Worm (Caenorhabditis elegans) whole organism, L4 larva: ENCODE data around the gene T15H9.5.

ENCODE experiments used
- Y105C5A.15 ChIP-seq: fragments of 200-800 bp; sonication (Bioruptor generic); IDR thresholded peaks from 2 replicates; pipeline ENCODE4 v1.3.6; 2022; ENCODE audit warnings: missing genetic modification characterization, missing compliant biosample characterization
- Y5F2A.4 ChIP-seq: fragments of 200-800 bp; sonication (Bioruptor generic); optimal IDR thresholded peaks from 2 replicates; lab custom pipeline; 2018; ENCODE audit warnings: mild to moderate bottlenecking, missing genetic modification characterization, missing compliant biosample characterization
- ZK546.5 ChIP-seq, 2 experiments: sonication (generic microtip); optimal IDR thresholded peaks; 2 replicates each; lab custom pipeline; 2017; ENCODE audit warnings: missing biosample characterization in 2 of 2, missing genetic modification characterization in 2 of 2
- aly-2 ChIP-seq: sonication (generic microtip); optimal IDR thresholded peaks from 2 replicates; lab custom pipeline; 2018; ENCODE audit warnings: missing biosample characterization, missing genetic modification characterization
- ama-1 ChIP-seq: fragments of 150-350 bp; optimal IDR thresholded peaks from 2 replicates; lab custom pipeline; 2014; ENCODE audit warnings: inconsistent platforms, mixed read lengths
- attf-4 ChIP-seq: sonication (generic microtip); optimal IDR thresholded peaks from 3 replicates; lab custom pipeline; 2017; ENCODE audit warnings: missing biosample characterization, missing genetic modification characterization
- ceh-20 ChIP-seq: fragments of 200-800 bp; sonication (Bioruptor generic); IDR thresholded peaks from 2 replicates; pipeline ENCODE4 v1.3.6; 2022; ENCODE audit warnings: missing genetic modification reagents, missing genetic modification characterization, missing compliant biosample characterization
- ceh-62 ChIP-seq: sonication (generic microtip); optimal IDR thresholded peaks from 2 replicates; lab custom pipeline; 2017; ENCODE audit warnings: missing biosample characterization, missing genetic modification characterization
- daf-16 ChIP-seq, 3 experiments: sonication (generic microtip); optimal IDR thresholded peaks; 2 replicates each; lab custom pipeline; 2016 to 2017; ENCODE audit warnings: missing genetic modification characterization in 3 of 3, missing genetic modification reagents in 3 of 3, mild to moderate bottlenecking in 2 of 3, missing compliant biosample characterization in 2 of 3, missing biosample characterization in 1 of 3, moderate library complexity in 1 of 3
- daf-19 ChIP-seq: fragments of 200-800 bp; sonication (Bioruptor generic); conservative IDR thresholded peaks from 2 replicates; pipeline ENCODE4 v1.3.6; 2022; ENCODE audit warnings: missing genetic modification characterization, missing compliant biosample characterization
- dmd-6 ChIP-seq: fragments of 200-800 bp; sonication (Bioruptor generic); IDR thresholded peaks from 2 replicates; pipeline ENCODE4 v1.3.6; 2022; ENCODE audit warnings: missing genetic modification reagents, missing genetic modification characterization, missing compliant biosample characterization
- dmd-9 ChIP-seq: fragments of 200-800 bp; sonication (Bioruptor generic); IDR thresholded peaks from 2 replicates; pipeline ENCODE4 v1.3.6; 2022; ENCODE audit warnings: missing genetic modification reagents, missing genetic modification characterization, missing compliant biosample characterization
- duxl-1 ChIP-seq: sonication (generic microtip); optimal IDR thresholded peaks from 2 replicates; lab custom pipeline; 2016; ENCODE audit warnings: mild to moderate bottlenecking, missing genetic modification characterization, moderate library complexity, missing compliant biosample characterization; ENCODE audit not compliant: poor library complexity
- egl-27 ChIP-seq: sonication (generic microtip); optimal IDR thresholded peaks from 3 replicates; lab custom pipeline; 2017; ENCODE audit warnings: missing biosample characterization, missing genetic modification reagents, missing genetic modification characterization
- egl-43 ChIP-seq: fragments of 200-800 bp; sonication (Bioruptor generic); IDR thresholded peaks from 2 replicates; pipeline ENCODE4 v1.3.6; 2022; ENCODE audit warnings: missing genetic modification reagents, missing genetic modification characterization, missing compliant biosample characterization
- hlh-30 ChIP-seq: sonication (generic microtip); optimal IDR thresholded peaks from 2 replicates; lab custom pipeline; 2017; ENCODE audit warnings: antibody characterized with exemption, mild to moderate bottlenecking, missing genetic modification characterization, missing compliant biosample characterization; ENCODE audit not compliant: insufficient read depth
- hmg-1.1 ChIP-seq: fragments of 200-800 bp; sonication (Bioruptor generic); IDR thresholded peaks from 2 replicates; pipeline ENCODE4 v1.3.6; 2022; ENCODE audit warnings: missing genetic modification reagents, missing genetic modification characterization, missing compliant biosample characterization
- jun-1 ChIP-seq: fragments of 150-350 bp; optimal IDR thresholded peaks from 2 replicates; lab custom pipeline; 2014; ENCODE audit warnings: missing biosample characterization, missing genetic modification reagents, missing genetic modification characterization
- lim-7 ChIP-seq: fragments of 200-800 bp; sonication (Bioruptor generic); IDR thresholded peaks from 2 replicates; pipeline ENCODE4 v1.3.6; 2022; ENCODE audit warnings: missing genetic modification characterization, missing compliant biosample characterization
- lin-13 ChIP-seq: fragments of 150-350 bp; optimal IDR thresholded peaks from 2 replicates; lab custom pipeline; 2014; ENCODE audit warnings: missing biosample characterization, missing genetic modification reagents, missing genetic modification characterization
- lin-15B ChIP-seq: fragments of 150-350 bp; sonication (generic microtip); optimal IDR thresholded peaks from 3 replicates; lab custom pipeline; 2014; ENCODE audit warnings: missing biosample characterization, missing genetic modification characterization
- lin-39 ChIP-seq: fragments of 150-350 bp; optimal IDR thresholded peaks from 2 replicates; lab custom pipeline; 2014; ENCODE audit warnings: missing biosample characterization, missing genetic modification reagents, missing genetic modification characterization
- lir-3 ChIP-seq: sonication (generic microtip); optimal IDR thresholded peaks from 2 replicates; lab custom pipeline; 2016; ENCODE audit warnings: mild to moderate bottlenecking, missing genetic modification characterization, missing compliant biosample characterization
- lsy-2 ChIP-seq, 2 experiments: fragments of 150-350 bp in 1 of 2; sonication (generic microtip) in 1 of 2; optimal IDR thresholded peaks; 2 replicates each; lab custom pipeline; 2014 to 2017; ENCODE audit warnings: missing biosample characterization in 2 of 2, missing genetic modification characterization in 2 of 2
- madf-5 ChIP-seq, 2 experiments: fragments of 200-800 bp; sonication (Bioruptor generic); IDR thresholded peaks; 2 replicates each; pipeline ENCODE4 v1.3.6; 2022; ENCODE audit warnings: missing compliant biosample characterization in 2 of 2, missing genetic modification characterization in 2 of 2
- madf-9 ChIP-seq: fragments of 200-800 bp; sonication (Bioruptor generic); conservative IDR thresholded peaks from 2 replicates; pipeline ENCODE4 v1.3.6; 2022; ENCODE audit warnings: missing genetic modification reagents, missing genetic modification characterization, missing compliant biosample characterization
- mdt-29 ChIP-seq: fragments of 200-800 bp; sonication (Bioruptor generic); IDR thresholded peaks from 2 replicates; pipeline ENCODE4 v1.3.6; 2022; ENCODE audit warnings: missing genetic modification reagents, missing genetic modification characterization, missing compliant biosample characterization
- mep-1 ChIP-seq: fragments of 150-350 bp; sonication (generic microtip); optimal IDR thresholded peaks from 3 replicates; lab custom pipeline; 2014; ENCODE audit warnings: missing biosample characterization, missing genetic modification characterization
- mes-2 ChIP-seq: sonication (generic microtip); optimal IDR thresholded peaks from 2 replicates; lab custom pipeline; 2016; ENCODE audit warnings: missing genotype, mild to moderate bottlenecking, missing genetic modification characterization, missing compliant biosample characterization; ENCODE audit not compliant: poor library complexity, severe bottlenecking
- nhr-10 ChIP-seq: fragments of 150-350 bp; optimal IDR thresholded peaks from 2 replicates; lab custom pipeline; 2014; ENCODE audit warnings: missing biosample characterization, missing genetic modification characterization
- nhr-102 ChIP-seq: sonication (generic microtip); optimal IDR thresholded peaks from 2 replicates; lab custom pipeline; 2016; ENCODE audit warnings: mild to moderate bottlenecking, missing genetic modification characterization, moderate library complexity, missing compliant biosample characterization
- nhr-111 ChIP-seq: fragments of 200-800 bp; sonication (Bioruptor generic); optimal IDR thresholded peaks from 2 replicates; lab custom pipeline; 2018; ENCODE audit warnings: mild to moderate bottlenecking, missing genetic modification characterization, missing compliant biosample characterization
- nhr-237 ChIP-seq: sonication (generic microtip); optimal IDR thresholded peaks from 2 replicates; lab custom pipeline; 2017; ENCODE audit warnings: missing biosample characterization, missing genetic modification characterization
- nhr-76 ChIP-seq: fragments of 150-350 bp; optimal IDR thresholded peaks from 2 replicates; lab custom pipeline; 2014; ENCODE audit warnings: missing biosample characterization, missing genetic modification characterization
- nhr-77 ChIP-seq: fragments of 150-350 bp; optimal IDR thresholded peaks from 2 replicates; lab custom pipeline; 2014; ENCODE audit warnings: missing biosample characterization, missing genetic modification characterization
- pha-4 ChIP-seq, 2 experiments: fragments of 150-350 bp in 1 of 2; fragments of 200-800 bp in 1 of 2; sonication (Bioruptor generic) in 1 of 2; IDR thresholded peaks in 1 of 2; optimal IDR thresholded peaks in 1 of 2; 2 replicates each; pipeline versions ENCODE4 v1.3.6 to Lab custom; 2014 to 2022; ENCODE audit warnings: missing genetic modification characterization in 2 of 2, missing genetic modification reagents in 2 of 2, missing biosample characterization in 1 of 2, missing compliant biosample characterization in 1 of 2
- pqm-1 ChIP-seq: sonication (generic microtip); optimal IDR thresholded peaks from 2 replicates; lab custom pipeline; 2017; ENCODE audit warnings: missing biosample characterization, missing genetic modification characterization
- set-16 ChIP-seq: fragments of 200-800 bp; sonication (Bioruptor generic); IDR thresholded peaks from 2 replicates; pipeline ENCODE4 v1.3.6; 2022; ENCODE audit warnings: missing genetic modification reagents, missing genetic modification characterization, missing compliant biosample characterization
- skn-1 ChIP-seq: fragments of 150-350 bp; optimal IDR thresholded peaks from 2 replicates; lab custom pipeline; 2014; ENCODE audit warnings: missing biosample characterization, missing genetic modification characterization
- spr-1 ChIP-seq: sonication (generic microtip); optimal IDR thresholded peaks from 2 replicates; lab custom pipeline; 2016; ENCODE audit warnings: mild to moderate bottlenecking, missing genetic modification characterization, missing compliant biosample characterization
- spr-3 ChIP-seq: fragments of 200-800 bp; sonication (Bioruptor generic); optimal IDR thresholded peaks from 2 replicates; lab custom pipeline; 2018; ENCODE audit warnings: mild to moderate bottlenecking, missing genetic modification characterization, missing compliant biosample characterization
- tra-1 ChIP-seq: fragments of 200-800 bp; sonication (Bioruptor generic); IDR thresholded peaks from 2 replicates; pipeline ENCODE4 v1.3.6; 2022; ENCODE audit warnings: missing genetic modification reagents, missing genetic modification characterization, missing compliant biosample characterization
- unc-130 ChIP-seq: sonication (generic microtip); optimal IDR thresholded peaks from 2 replicates; lab custom pipeline; 2016; ENCODE audit warnings: missing genetic modification reagents, missing genetic modification characterization, missing compliant biosample characterization
- unc-39 ChIP-seq: sonication (generic microtip); optimal IDR thresholded peaks from 2 replicates; lab custom pipeline; 2017; ENCODE audit warnings: missing biosample characterization, missing genetic modification characterization
- unc-62 ChIP-seq, 3 experiments: fragments of 150-350 bp in 1 of 3; sonication (generic microtip); optimal IDR thresholded peaks in 2 of 3; peaks in 1 of 3; 1 replicate in 1 of 3; 2 replicates in 2 of 3; lab custom pipeline; 2014 to 2017; ENCODE audit warnings: missing biosample characterization in 3 of 3, missing genetic modification characterization in 3 of 3, missing genetic modification reagents in 3 of 3, missing genotype in 1 of 3
- vab-7 ChIP-seq: fragments of 200-800 bp; sonication (Bioruptor generic); IDR thresholded peaks from 2 replicates; pipeline ENCODE4 v1.3.6; 2022; ENCODE audit warnings: missing genetic modification reagents, missing genetic modification characterization, missing compliant biosample characterization
- zfp-2 ChIP-seq: sonication (generic microtip); optimal IDR thresholded peaks from 2 replicates; lab custom pipeline; 2016; ENCODE audit warnings: mild to moderate bottlenecking, missing genetic modification characterization, missing compliant biosample characterization
- zfp-3 ChIP-seq: fragments of 200-800 bp; sonication (Bioruptor generic); conservative IDR thresholded peaks from 2 replicates; pipeline ENCODE4 v1.3.6; 2022; ENCODE audit warnings: missing genetic modification reagents, missing genetic modification characterization, missing compliant biosample characterization
- zip-2 ChIP-seq: fragments of 150-350 bp; optimal IDR thresholded peaks from 2 replicates; lab custom pipeline; 2014; ENCODE audit warnings: missing biosample characterization, missing genetic modification characterization
- ztf-11 ChIP-seq: fragments of 150-350 bp; optimal IDR thresholded peaks from 2 replicates; lab custom pipeline; 2014; ENCODE audit warnings: missing biosample characterization, missing genetic modification characterization

T15H9.5 gene

ce11 chrII:9619402-9619862 lies 8.2 kb upstream of the T15H9.5 start (continued):
- TF ChIP-seq tra-1 (GFP tag; lab: Robert Waterston, UW) (peak; percentile 53), egl-27 (tag; lab: Kevin White, UChicago) (no peak), spr-1 (tag; lab: Kevin White, UChicago) (peak; percentile 24), nhr-76 (tag; lab: Kevin White, UChicago) (no peak), daf-19 (GFP tag; lab: Robert Waterston, UW) (no peak), unc-62 (GFP tag; optimal IDR thresholded peaks at IDR 0.05 in 1 of 2; lab: Kevin White, UChicago) (peak in 1 of 2 experiments; percentile 42), unc-62 (tag; optimal IDR thresholded peaks at IDR 0.05; lab: Kevin White, UChicago) (no peak), zip-2 (tag; lab: Kevin White, UChicago) (no peak), madf-5 (GFP tag; IDR thresholded peaks at IDR 0.05; lab: Robert Waterston, UW) (no peak), ztf-11 (tag; lab: Kevin White, UChicago) (no peak), zfp-2 (tag; lab: Kevin White, UChicago) (no peak), ama-1 (peak; percentile 2), hmg-1.1 (GFP tag; lab: Robert Waterston, UW) (peak; percentile 46), lir-3 (tag; lab: Kevin White, UChicago) (no peak), lim-7 (no peak), nhr-102 (tag; lab: Kevin White, UChicago) (peak; percentile 1), spr-3 (GFP tag; lab: Kevin White, UChicago) (no peak), lin-13 (no peak), attf-4 (no peak), unc-130 (GFP tag; lab: Kevin White, UChicago) (no peak), duxl-1 (tag; lab: Kevin White, UChicago) (no peak), ceh-20 (GFP tag; lab: Robert Waterston, UW) (no peak), ceh-62 (no peak), set-16 (GFP tag; lab: Robert Waterston, UW) (peak; percentile 34; the same call in 1 of the 2 replicates), dmd-9 (no peak), lsy-2 (tag; optimal IDR thresholded peaks at IDR 0.05; lab: Kevin White, UChicago) (peak; percentile 45 to 48), pha-4 (GFP tag; IDR thresholded peaks at IDR 0.05; lab: Robert Waterston, UW) (peak; percentile 66), pha-4 (tag; optimal IDR thresholded peaks at IDR 0.05; lab: Kevin White, UChicago) (peak; percentile 18), nhr-10 (tag; lab: Kevin White, UChicago) (no peak), Y105C5A.15 (GFP tag; lab: Robert Waterston, UW) (no peak), nhr-77 (tag; lab: Kevin White, UChicago) (peak; percentile 3), nhr-111 (GFP tag; lab: Kevin White, UChicago) (no peak), daf-16 (GFP tag; optimal IDR thresholded peaks at IDR 0.05; lab: Kevin White, UChicago) (no peak), daf-16 (tag; optimal IDR thresholded peaks at IDR 0.05; lab: Kevin White, UChicago) (peak; percentile 68), egl-43 (GFP tag; lab: Robert Waterston, UW) (0 out of 2 replicates have a peak, but pooled peaks have one; percentile 7), Y5F2A.4 (no peak), unc-39 (tag; lab: Kevin White, UChicago) (no peak), mep-1 (tag; lab: Kevin White, UChicago) (peak; percentile 75), mes-2 (tag; lab: Kevin White, UChicago) (peak; percentile 39), hlh-30 (peak; percentile 79), zfp-3 (no peak), aly-2 (tag; lab: Kevin White, UChicago) (no peak), lin-39 (no peak), dmd-6 (peak; percentile 76), skn-1 (tag; lab: Kevin White, UChicago) (no peak), vab-7 (GFP tag; lab: Robert Waterston, UW) (no peak), pqm-1 (tag; lab: Kevin White, UChicago) (peak; percentile 41), lin-15B (no peak), madf-9 (peak; percentile 44; the same call in 1 of the 2 replicates), ZK546.5 (tag; optimal IDR thresholded peaks at IDR 0.05; lab: Kevin White, UChicago) (no peak), nhr-237 (tag; lab: Kevin White, UChicago) (no peak), mdt-29 (GFP tag; lab: Robert Waterston, UW) (no peak), jun-1 (no peak)
